Worm (Caenorhabditis elegans) whole organism, young adult: ENCODE data around the gene T05A8.7.

Experiments
- ZK185.1 ChIP-seq: sonication (generic microtip); optimal IDR thresholded peaks from 2 replicates; lab custom pipeline; 2016; ENCODE audit warnings: mild to moderate bottlenecking, missing genetic modification characterization, missing compliant biosample characterization; ENCODE audit not compliant: poor library complexity, severe bottlenecking
- atf-7 ChIP-seq: sonication (generic microtip); optimal IDR thresholded peaks from 2 replicates; lab custom pipeline; 2017; ENCODE audit warnings: mild to moderate bottlenecking, missing genetic modification characterization, missing compliant biosample characterization
- chd-7 ChIP-seq: sonication (generic microtip); optimal IDR thresholded peaks from 2 replicates; lab custom pipeline; 2016; ENCODE audit warnings: mild to moderate bottlenecking, missing genetic modification characterization, moderate library complexity, missing compliant biosample characterization
- him-1 ChIP-seq: sonication (generic microtip); optimal IDR thresholded peaks from 2 replicates; lab custom pipeline; 2016; ENCODE audit warnings: missing genotype, missing genetic modification reagents, missing genetic modification characterization, missing compliant biosample characterization
- madf-3 ChIP-seq: fragments of 200-800 bp; sonication (Bioruptor generic); IDR thresholded peaks from 2 replicates; pipeline ENCODE4 v1.3.6; 2022; ENCODE audit warnings: missing genetic modification reagents, missing genetic modification characterization, missing compliant biosample characterization
- nhr-90 ChIP-seq: sonication (generic microtip); optimal IDR thresholded peaks from 2 replicates; lab custom pipeline; 2016; ENCODE audit warnings: missing genotype, mild to moderate bottlenecking, missing genetic modification characterization, missing compliant biosample characterization
- sdz-38 ChIP-seq: sonication (generic microtip); optimal IDR thresholded peaks from 2 replicates; lab custom pipeline; 2016; ENCODE audit warnings: missing genotype, missing genetic modification characterization, missing compliant biosample characterization
- unc-130 ChIP-seq: sonication (generic microtip); optimal IDR thresholded peaks from 2 replicates; lab custom pipeline; 2016; ENCODE audit warnings: missing genetic modification reagents, missing genetic modification characterization, missing compliant biosample characterization
- unc-62 ChIP-seq: fragments of 150-350 bp; optimal IDR thresholded peaks from 2 replicates; lab custom pipeline; 2014; ENCODE audit warnings: missing biosample characterization, missing genetic modification reagents, missing genetic modification characterization
- xnd-1 ChIP-seq: sonication (generic microtip); optimal IDR thresholded peaks from 2 replicates; lab custom pipeline; 2016; ENCODE audit warnings: missing genotype, missing genetic modification reagents, missing genetic modification characterization, missing compliant biosample characterization

- TF ChIP-seq sdz-38 (tag; lab: Kevin White, UChicago) = no peak
- no peak for TF ChIP-seq him-1 (tag; lab: Kevin White, UChicago)
- TF ChIP-seq atf-7 = no peak
- TF ChIP-seq chd-7 = no peak
- no peak for TF ChIP-seq unc-62 (GFP tag; lab: Kevin White, UChicago)
- TF ChIP-seq madf-3 = no peak
- no peak for TF ChIP-seq xnd-1 (tag; lab: Kevin White, UChicago)
- no peak for TF ChIP-seq nhr-90 (tag; lab: Kevin White, UChicago)
- TF ChIP-seq ZK185.1 (tag; lab: Kevin White, UChicago) = no peak
- TF ChIP-seq unc-130 (GFP tag; lab: Kevin White, UChicago) = no peak
Observed at ce11 chrII:2707872-2708271, 34.3 kb downstream of the T05A8.7 start, which contains the start of gene Y47G7B.2.
